Worm (Caenorhabditis elegans) whole organism, young adult: ENCODE results near the gene tag-153.

ENCODE experiments used
- B0019.2 ChIP-seq: fragments of 200-800 bp; sonication (Bioruptor generic); conservative IDR thresholded peaks from 2 replicates; pipeline ENCODE4 v1.3.6; 2022; ENCODE audit warnings: missing genetic modification reagents, missing genetic modification characterization, missing compliant biosample characterization
- B0035.1 ChIP-seq: sonication (generic microtip); optimal IDR thresholded peaks from 2 replicates; lab custom pipeline; 2016; ENCODE audit warnings: missing genetic modification characterization, mild to moderate bottlenecking, missing compliant biosample characterization, missing genotype, missing genetic modification reagents
- B0261.1 ChIP-seq: sonication (generic microtip); optimal IDR thresholded peaks from 2 replicates; lab custom pipeline; 2016; ENCODE audit warnings: mild to moderate bottlenecking, missing genetic modification characterization, moderate library complexity, missing compliant biosample characterization
- D2030.7 ChIP-seq: fragments of 200-800 bp; sonication (Bioruptor generic); IDR thresholded peaks from 2 replicates; pipeline ENCODE4 v1.3.6; 2022; ENCODE audit warnings: missing genetic modification reagents, missing genetic modification characterization, missing compliant biosample characterization
- F37B4.10 ChIP-seq: fragments of 200-800 bp; sonication (Bioruptor generic); IDR thresholded peaks from 2 replicates; pipeline ENCODE4 v1.3.6; 2022; ENCODE audit warnings: missing genetic modification characterization, missing compliant biosample characterization
- F55B11.4 ChIP-seq: sonication (generic microtip); optimal IDR thresholded peaks from 2 replicates; lab custom pipeline; 2016; ENCODE audit warnings: missing compliant biosample characterization, missing genetic modification characterization, borderline replicate concordance; ENCODE audit not compliant: insufficient read depth
- F57A8.1 ChIP-seq: fragments of 200-800 bp; sonication (Bioruptor generic); optimal IDR thresholded peaks from 2 replicates; lab custom pipeline; 2018; ENCODE audit warnings: mild to moderate bottlenecking, missing genetic modification characterization, moderate library complexity, missing compliant biosample characterization
- T26A5.8 ChIP-seq: sonication (generic microtip); optimal IDR thresholded peaks from 2 replicates; lab custom pipeline; 2016; ENCODE audit warnings: missing genetic modification characterization, missing compliant biosample characterization
- Y79H2A.3 ChIP-seq: fragments of 200-800 bp; sonication (Bioruptor generic); conservative IDR thresholded peaks from 2 replicates; pipeline ENCODE4 v1.3.6; 2022; ENCODE audit warnings: missing genetic modification reagents, missing genetic modification characterization, missing compliant biosample characterization
- ZK185.1 ChIP-seq: sonication (generic microtip); optimal IDR thresholded peaks from 2 replicates; lab custom pipeline; 2016; ENCODE audit warnings: mild to moderate bottlenecking, missing genetic modification characterization, missing compliant biosample characterization; ENCODE audit not compliant: poor library complexity, severe bottlenecking
- aptf-3 ChIP-seq: fragments of 200-800 bp; sonication (Bioruptor generic); IDR thresholded peaks from 2 replicates; pipeline ENCODE4 v1.3.6; 2022; ENCODE audit warnings: missing genetic modification characterization, missing compliant biosample characterization
- attf-3 ChIP-seq: fragments of 200-800 bp; sonication (Bioruptor generic); conservative IDR thresholded peaks from 2 replicates; pipeline ENCODE4 v1.3.6; 2022; ENCODE audit warnings: missing genetic modification reagents, missing genetic modification characterization, missing compliant biosample characterization
- attf-6 ChIP-seq: fragments of 200-800 bp; sonication (Bioruptor generic); IDR thresholded peaks from 2 replicates; pipeline ENCODE4 v1.3.6; 2022; ENCODE audit warnings: missing genetic modification reagents, missing genetic modification characterization, missing compliant biosample characterization
- cebp-2 ChIP-seq: fragments of 200-800 bp; sonication (Bioruptor generic); IDR thresholded peaks from 2 replicates; pipeline ENCODE4 v1.3.6; 2022; ENCODE audit warnings: missing genetic modification characterization, missing compliant biosample characterization
- ceh-100 ChIP-seq: fragments of 200-800 bp; sonication (Bioruptor generic); IDR thresholded peaks from 2 replicates; pipeline ENCODE4 v1.3.6; 2022; ENCODE audit warnings: missing genetic modification reagents, missing genetic modification characterization, missing compliant biosample characterization
- ceh-40 ChIP-seq: fragments of 200-800 bp; sonication (Bioruptor generic); IDR thresholded peaks from 2 replicates; pipeline ENCODE4 v1.3.6; 2022; ENCODE audit warnings: missing genetic modification characterization, missing compliant biosample characterization
- die-1 ChIP-seq: sonication (generic microtip); optimal IDR thresholded peaks from 2 replicates; lab custom pipeline; 2016; ENCODE audit warnings: missing genotype, mild to moderate bottlenecking, missing genetic modification characterization, missing compliant biosample characterization
- egl-44 ChIP-seq: fragments of 200-800 bp; sonication (Bioruptor generic); IDR thresholded peaks from 2 replicates; pipeline ENCODE4 v1.3.6; 2022; ENCODE audit warnings: missing genetic modification reagents, missing genetic modification characterization, missing compliant biosample characterization
- egrh-3 ChIP-seq: fragments of 200-800 bp; sonication (Bioruptor generic); IDR thresholded peaks from 2 replicates; pipeline ENCODE4 v1.3.6; 2022; ENCODE audit warnings: missing genetic modification reagents, missing genetic modification characterization, missing compliant biosample characterization
- ekl-4 ChIP-seq: fragments of 200-800 bp; sonication (Bioruptor generic); IDR thresholded peaks from 2 replicates; pipeline ENCODE4 v1.3.6; 2022; ENCODE audit warnings: missing genetic modification reagents, missing genetic modification characterization, missing compliant biosample characterization
- hlh-12 ChIP-seq: sonication (generic microtip); optimal IDR thresholded peaks from 2 replicates; lab custom pipeline; 2016; ENCODE audit warnings: missing genetic modification characterization, missing compliant biosample characterization
- hmg-1.2 ChIP-seq: fragments of 200-800 bp; sonication (Bioruptor generic); IDR thresholded peaks from 2 replicates; pipeline ENCODE4 v1.3.6; 2022; ENCODE audit warnings: missing genetic modification reagents, missing genetic modification characterization, missing compliant biosample characterization
- hsf-1 ChIP-seq: fragments of 200-800 bp; sonication (Bioruptor generic); IDR thresholded peaks from 2 replicates; pipeline ENCODE4 v1.3.6; 2022; ENCODE audit warnings: missing genetic modification reagents, missing genetic modification characterization, missing compliant biosample characterization
- lag-1 ChIP-seq: fragments of 200-800 bp; sonication (Bioruptor generic); IDR thresholded peaks from 2 replicates; pipeline ENCODE4 v1.3.6; 2022; ENCODE audit warnings: missing genetic modification reagents, missing genetic modification characterization, missing compliant biosample characterization
- lin-26 ChIP-seq: fragments of 200-800 bp; sonication (Bioruptor generic); IDR thresholded peaks from 2 replicates; pipeline ENCODE4 v1.3.6; 2022; ENCODE audit warnings: missing genetic modification reagents, missing genetic modification characterization, missing compliant biosample characterization
- lin-35 ChIP-seq, 3 experiments: fragments of 150-350 bp in 2 of 3; sonication (generic microtip) in 1 of 3; optimal IDR thresholded peaks; 2 replicates each; lab custom pipeline; 2014 to 2018; ENCODE audit warnings: missing biosample characterization in 3 of 3, missing genetic modification characterization in 3 of 3, missing genetic modification reagents in 3 of 3
- lin-40 ChIP-seq: sonication (generic microtip); optimal IDR thresholded peaks from 2 replicates; lab custom pipeline; 2016; ENCODE audit warnings: missing genetic modification characterization, mild to moderate bottlenecking, missing compliant biosample characterization, missing genotype, missing genetic modification reagents
- lir-1 ChIP-seq: fragments of 200-800 bp; sonication (Bioruptor generic); conservative IDR thresholded peaks from 2 replicates; pipeline ENCODE4 v1.3.6; 2022; ENCODE audit warnings: missing genetic modification reagents, missing genetic modification characterization, missing compliant biosample characterization
- madf-10 ChIP-seq: sonication (generic microtip); optimal IDR thresholded peaks from 2 replicates; lab custom pipeline; 2016; ENCODE audit warnings: mild to moderate bottlenecking, missing genetic modification characterization, missing compliant biosample characterization
- madf-3 ChIP-seq: fragments of 200-800 bp; sonication (Bioruptor generic); IDR thresholded peaks from 2 replicates; pipeline ENCODE4 v1.3.6; 2022; ENCODE audit warnings: missing genetic modification reagents, missing genetic modification characterization, missing compliant biosample characterization
- madf-6 ChIP-seq: fragments of 200-800 bp; sonication (Bioruptor generic); IDR thresholded peaks from 2 replicates; pipeline ENCODE4 v1.3.6; 2022; ENCODE audit warnings: missing genetic modification reagents, missing genetic modification characterization, missing compliant biosample characterization
- nfya-1 ChIP-seq: sonication (generic microtip); optimal IDR thresholded peaks from 2 replicates; lab custom pipeline; 2017; ENCODE audit warnings: antibody characterized with exemption, missing compliant biosample characterization, missing genetic modification characterization, borderline replicate concordance; ENCODE audit not compliant: insufficient read depth
- nhr-120 ChIP-seq: fragments of 200-800 bp; sonication (Bioruptor generic); IDR thresholded peaks from 2 replicates; pipeline ENCODE4 v1.3.6; 2022; ENCODE audit warnings: missing genetic modification characterization, missing compliant biosample characterization
- nhr-90 ChIP-seq: sonication (generic microtip); optimal IDR thresholded peaks from 2 replicates; lab custom pipeline; 2016; ENCODE audit warnings: missing genotype, mild to moderate bottlenecking, missing genetic modification characterization, missing compliant biosample characterization
- rpc-1 ChIP-seq, 2 experiments: fragments of 150-350 bp in 1 of 2; sonication (generic microtip) in 1 of 2; optimal IDR thresholded peaks; 2 replicates each; lab custom pipeline; 2014 to 2018; ENCODE audit warnings: missing biosample characterization in 1 of 2, missing genetic modification characterization in 1 of 2, missing genetic modification reagents in 1 of 2, missing genotype in 1 of 2
- tbp1 ChIP-seq: fragments of 200-800 bp; sonication (Bioruptor generic); optimal IDR thresholded peaks from 2 replicates; lab custom pipeline; 2018; ENCODE audit warnings: mild to moderate bottlenecking, missing genetic modification characterization, missing compliant biosample characterization
- unc-62 ChIP-seq: fragments of 150-350 bp; optimal IDR thresholded peaks from 2 replicates; lab custom pipeline; 2014; ENCODE audit warnings: missing biosample characterization, missing genetic modification reagents, missing genetic modification characterization
- zfh-2 ChIP-seq: fragments of 200-800 bp; sonication (Bioruptor generic); conservative IDR thresholded peaks from 2 replicates; pipeline ENCODE4 v1.3.6; 2022; ENCODE audit warnings: missing genetic modification reagents, missing genetic modification characterization, missing compliant biosample characterization
- zim-3 ChIP-seq: sonication (generic microtip); optimal IDR thresholded peaks from 2 replicates; lab custom pipeline; 2017; ENCODE audit warnings: mild to moderate bottlenecking, missing genetic modification characterization, moderate library complexity, missing compliant biosample characterization
- ztf-22 ChIP-seq: fragments of 200-800 bp; sonication (Bioruptor generic); optimal IDR thresholded peaks from 2 replicates; lab custom pipeline; 2018; ENCODE audit warnings: mild to moderate bottlenecking, missing genetic modification characterization, moderate library complexity, missing compliant biosample characterization
- ztf-28 ChIP-seq: fragments of 200-800 bp; sonication (Bioruptor generic); IDR thresholded peaks from 2 replicates; pipeline ENCODE4 v1.3.6; 2022; ENCODE audit warnings: missing genetic modification reagents, missing genetic modification characterization, missing compliant biosample characterization
- ztf-6 ChIP-seq: fragments of 200-800 bp; sonication (Bioruptor generic); IDR thresholded peaks from 2 replicates; pipeline ENCODE4 v1.3.6; 2022; ENCODE audit warnings: missing genetic modification reagents, missing genetic modification characterization, missing compliant biosample characterization

The tag-153 gene

ce11 chrV:9282110-9282509, 40.8 kb upstream of the tag-153 start, which contains the start of gene hlh-10:
Gene hlh-10, minus strand, starts transcription at chrV:9282210.
- TF ChIP-seq madf-10 (tag; lab: Kevin White, UChicago) (no peak), zim-3 (no peak), ztf-6 (GFP tag; lab: Robert Waterston, UW) (no peak), B0019.2 (GFP tag; lab: Robert Waterston, UW) (no peak), lir-1 (GFP tag; lab: Robert Waterston, UW) (no peak), nhr-90 (no peak), ceh-100 (GFP tag; lab: Robert Waterston, UW) (no peak), ZK185.1 (no peak), F37B4.10 (no peak)

- TF ChIP-seq ekl-4 (GFP tag; lab: Robert Waterston, UW) (no peak), hmg-1.2 (no peak), aptf-3 (GFP tag; lab: Robert Waterston, UW) (no peak), F55B11.4 (tag; lab: Kevin White, UChicago) (no peak)
These were observed 39.4 kb upstream of the tag-153 start for ce11 chrV:9283452-9283851.

ce11 chrV:9287460-9287859, 35.4 kb upstream of the tag-153 start, which contains the start of gene lron-2:
Gene lron-2, minus strand, starts transcription at chrV:9287560.
- TF ChIP-seq lin-35 (GFP tag; optimal IDR thresholded peaks at IDR 0.05; lab: Kevin White, UChicago) (no peak), zfh-2 (0 out of 2 replicates have a peak, but pooled peaks have one; percentile 27)

ce11 chrV:9291919-9292318, 31.0 kb upstream of the tag-153 start, which contains the start of gene ZK682.7:
Gene ZK682.7, minus strand, starts transcription at chrV:9292165.
- TF ChIP-seq Y79H2A.3 (GFP tag; lab: Robert Waterston, UW): no peak
- TF ChIP-seq lin-40 (tag; lab: Kevin White, UChicago): no peak
- TF ChIP-seq hsf-1 (GFP tag; lab: Robert Waterston, UW): no peak
- TF ChIP-seq nfya-1 (tag; lab: Kevin White, UChicago): no peak
- TF ChIP-seq egrh-3 (GFP tag; lab: Robert Waterston, UW): no peak
- no peak for TF ChIP-seq madf-3 (GFP tag; lab: Robert Waterston, UW)
- TF ChIP-seq ztf-28 (GFP tag; lab: Robert Waterston, UW): no peak
- no peak for TF ChIP-seq madf-6
- TF ChIP-seq, all 124 proteins: peak for 0

- TF ChIP-seq F57A8.1 (GFP tag; lab: Kevin White, UChicago) (no peak), nhr-120 (GFP tag; lab: Robert Waterston, UW) (no peak), zfh-2 (peak; percentile 97), B0261.1 (tag; lab: Kevin White, UChicago) (peak; percentile 19), hlh-12 (tag; lab: Kevin White, UChicago) (no peak), die-1 (tag; lab: Kevin White, UChicago) (no peak), tbp1 (no peak), T26A5.8 (tag; lab: Kevin White, UChicago) (no peak), ztf-22 (no peak), egl-44 (GFP tag; lab: Robert Waterston, UW) (no peak), D2030.7 (no peak), attf-3 (GFP tag; lab: Robert Waterston, UW) (0 out of 2 replicates have a peak, but pooled peaks have one; percentile 14), attf-6 (no peak), rpc-1 (optimal IDR thresholded peaks at IDR 0.05; lab: Kevin White, UChicago) (no peak), rpc-1 (tag; optimal IDR thresholded peaks at IDR 0.05; lab: Kevin White, UChicago) (peak; percentile 16), lin-26 (GFP tag; lab: Robert Waterston, UW) (0 out of 2 replicates have a peak, but pooled peaks have one; percentile 41), lag-1 (GFP tag; lab: Robert Waterston, UW) (no peak), unc-62 (GFP tag; lab: Kevin White, UChicago) (no peak), cebp-2 (GFP tag; lab: Robert Waterston, UW) (0 out of 2 replicates have a peak, but pooled peaks have one; percentile 64), egrh-3 (GFP tag; lab: Robert Waterston, UW) (peak; percentile 93), ceh-40 (GFP tag; lab: Robert Waterston, UW) (no peak), B0035.1 (no peak)
These were observed 29.5 kb upstream of the tag-153 start for ce11 chrV:9293359-9293758.
